Worm (Caenorhabditis elegans) whole organism, L4/young adult: ENCODE data around the gene pigb-1.

Experiments used
- W03F9.2 ChIP-seq: fragments of 150-350 bp; optimal IDR thresholded peaks from 2 replicates; lab custom pipeline; 2014; ENCODE audit warnings: missing biosample characterization, missing genetic modification characterization
- dao-5 ChIP-seq: sonication (generic microtip); optimal IDR thresholded peaks from 2 replicates; lab custom pipeline; 2016; ENCODE audit warnings: missing genotype, missing genetic modification characterization, moderate library complexity, missing compliant biosample characterization
- him-1 ChIP-seq: sonication (generic microtip); optimal IDR thresholded peaks from 2 replicates; lab custom pipeline; 2016; ENCODE audit warnings: missing genotype, missing genetic modification reagents, missing genetic modification characterization, missing compliant biosample characterization

- TF ChIP-seq him-1 (tag; lab: Kevin White, UChicago), result no peak
- TF ChIP-seq dao-5 (tag; lab: Kevin White, UChicago), result no peak
- TF ChIP-seq W03F9.2 (tag; lab: Kevin White, UChicago), result no peak
These were observed 18.4 kb downstream of the pigb-1 start for ce11 chrII:4974448-4974951.
